Worm (Caenorhabditis elegans) whole organism, L4 larva: ENCODE results near the gene srx-8.

Experiments
- ama-1 ChIP-seq: fragments of 150-350 bp; optimal IDR thresholded peaks from 2 replicates; lab custom pipeline; 2014; ENCODE audit warnings: inconsistent platforms, mixed read lengths
- ctbp-1 ChIP-seq: fragments of 200-800 bp; sonication (Bioruptor generic); IDR thresholded peaks from 2 replicates; pipeline ENCODE4 v1.3.6; 2022; ENCODE audit warnings: missing genetic modification reagents, missing genetic modification characterization, missing compliant biosample characterization
- dpl-1 ChIP-seq: fragments of 150-350 bp; optimal IDR thresholded peaks from 2 replicates; lab custom pipeline; 2014; ENCODE audit warnings: missing biosample characterization, missing genetic modification reagents, missing genetic modification characterization
- lin-13 ChIP-seq: fragments of 150-350 bp; optimal IDR thresholded peaks from 2 replicates; lab custom pipeline; 2014; ENCODE audit warnings: missing biosample characterization, missing genetic modification reagents, missing genetic modification characterization
- mdl-1 ChIP-seq, 2 experiments: fragments of 150-350 bp in 1 of 2; sonication (generic microtip) in 1 of 2; optimal IDR thresholded peaks; 2 replicates each; lab custom pipeline; 2014 to 2017; ENCODE audit warnings: missing biosample characterization in 2 of 2, missing genetic modification characterization in 2 of 2
- nhr-237 ChIP-seq: sonication (generic microtip); optimal IDR thresholded peaks from 2 replicates; lab custom pipeline; 2017; ENCODE audit warnings: missing biosample characterization, missing genetic modification characterization
- pqm-1 ChIP-seq: sonication (generic microtip); optimal IDR thresholded peaks from 2 replicates; lab custom pipeline; 2017; ENCODE audit warnings: missing biosample characterization, missing genetic modification characterization
- unc-62 ChIP-seq, 3 experiments: fragments of 150-350 bp in 1 of 3; sonication (generic microtip); optimal IDR thresholded peaks in 2 of 3; peaks in 1 of 3; 1 replicate in 1 of 3; 2 replicates in 2 of 3; lab custom pipeline; 2014 to 2017; ENCODE audit warnings: missing biosample characterization in 3 of 3, missing genetic modification characterization in 3 of 3, missing genetic modification reagents in 3 of 3, missing genotype in 1 of 3

- no peak for TF ChIP-seq dpl-1 (GFP tag; lab: Kevin White, UChicago)
- no peak for TF ChIP-seq nhr-237 (tag; lab: Kevin White, UChicago)
- no peak for TF ChIP-seq lin-13
- TF ChIP-seq pqm-1 (tag; lab: Kevin White, UChicago), result no peak
- TF ChIP-seq mdl-1 (tag; optimal IDR thresholded peaks at IDR 0.05; lab: Kevin White, UChicago), result no peak
- no peak for TF ChIP-seq ama-1 (lab: Kevin White, UChicago)
- no peak for TF ChIP-seq unc-62 (GFP tag; optimal IDR thresholded peaks at IDR 0.05 in 1 of 2; lab: Kevin White, UChicago)
- TF ChIP-seq unc-62 (tag; optimal IDR thresholded peaks at IDR 0.05; lab: Kevin White, UChicago), result no peak
- no peak for TF ChIP-seq ctbp-1 (GFP tag; lab: Robert Waterston, UW)
Observed at ce11 chrV:590182-590581, 34.2 kb upstream of the srx-8 start, which contains the start of gene ZK488.6.
